Worm (Caenorhabditis elegans): ENCODE measurements around the gene Y116F11B.9.

The Y116F11B.9 gene

ce11 chrV:19895250-19895649, 27.5 kb upstream of the Y116F11B.9 start, which contains the start of gene gly-4:
Gene gly-4 (minus strand): TSS chrV:19895350.
- TF ChIP-seq gmeb-2 (tag; optimal IDR thresholded peaks at IDR 0.05) (no peak), ama-1 (optimal IDR thresholded peaks at IDR 0.05) (no peak), unc-42 (tag; optimal IDR thresholded peaks at IDR 0.05) (no peak), dve-1 (tag; optimal IDR thresholded peaks at IDR 0.05) (no peak), ceh-24 (tag; optimal IDR thresholded peaks at IDR 0.05) (no peak), npax-4 (tag; optimal IDR thresholded peaks at IDR 0.05) (no peak)

- no peak for TF ChIP-seq fkh-10 (GFP tag; optimal IDR thresholded peaks at IDR 0.05)
- no peak for TF ChIP-seq ceh-9 (tag; optimal IDR thresholded peaks at IDR 0.05)
- TF ChIP-seq unc-42 (tag; optimal IDR thresholded peaks at IDR 0.05): no peak
- TF ChIP-seq K09A11.1 (tag; optimal IDR thresholded peaks at IDR 0.05; ENCODE audit: insufficient read depth): no peak
- no peak for TF ChIP-seq ceh-18 (tag; optimal IDR thresholded peaks at IDR 0.05)
- no peak for TF ChIP-seq dve-1 (tag; optimal IDR thresholded peaks at IDR 0.05)
- TF ChIP-seq pha-2 (tag; optimal IDR thresholded peaks at IDR 0.05): no peak
- no peak for TF ChIP-seq ceh-34 (tag; optimal IDR thresholded peaks at IDR 0.05)
- no peak for TF ChIP-seq F13H6.1 (tag; optimal IDR thresholded peaks at IDR 0.05)
- no peak for TF ChIP-seq sox-4 (tag; optimal IDR thresholded peaks at IDR 0.05)
- no peak for TF ChIP-seq C38D4.7 (GFP tag; optimal IDR thresholded peaks at IDR 0.05)
- TF ChIP-seq pha-4 (tag; optimal IDR thresholded peaks at IDR 0.05): no peak
- TF ChIP-seq ceh-45 (GFP tag; IDR thresholded peaks at IDR 0.05): no peak
- no peak for TF ChIP-seq ttx-3 (tag; optimal IDR thresholded peaks at IDR 0.05)
- no peak for TF ChIP-seq elt-4 (tag; optimal IDR thresholded peaks at IDR 0.05)
- no peak for TF ChIP-seq tbx-7 (tag; optimal IDR thresholded peaks at IDR 0.05)
- TF ChIP-seq nhr-11 (tag; optimal IDR thresholded peaks at IDR 0.05): no peak
- TF ChIP-seq odd-2 (tag; optimal IDR thresholded peaks at IDR 0.05): no peak
- TF ChIP-seq ceh-48 (tag; optimal IDR thresholded peaks at IDR 0.05): no peak
- no peak for TF ChIP-seq ama-1 (optimal IDR thresholded peaks at IDR 0.05)
Measured at ce11 chrV:19882916-19883315, 15.1 kb upstream of the Y116F11B.9 start, which contains the start of gene Y116F11B.13. Gene Y116F11B.13 (plus strand): TSS chrV:19883216.

DNA sequence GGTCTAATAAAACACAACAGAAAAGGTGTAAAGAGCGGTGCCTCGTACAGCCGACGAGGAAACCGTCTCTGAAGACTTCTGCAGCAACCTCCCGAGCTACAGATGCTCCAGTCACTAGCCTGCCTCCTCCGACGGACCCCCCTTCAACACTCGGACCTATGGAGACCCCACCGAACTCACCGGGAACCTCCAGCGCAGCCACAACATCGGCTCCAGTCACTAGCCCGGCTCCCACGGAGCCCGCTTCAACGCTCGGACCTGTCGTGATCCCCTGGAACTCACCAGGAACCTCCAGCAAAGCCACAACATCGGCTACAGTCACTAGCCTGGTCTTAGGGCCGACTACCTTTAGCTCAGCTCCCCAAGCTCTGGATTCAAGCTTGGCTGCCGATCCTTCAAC, 7.6 kb downstream of the Y116F11B.9 start:
- TF ChIP-seq mec-3 (tag; optimal IDR thresholded peaks at IDR 0.05; ENCODE audit: borderline replicate concordance) (no peak), npax-4 (tag; optimal IDR thresholded peaks at IDR 0.05) (no peak), lim-6 (tag; optimal IDR thresholded peaks at IDR 0.05) (no peak), pat-9 (tag; optimal IDR thresholded peaks at IDR 0.05) (no peak), hlh-15 (tag; optimal IDR thresholded peaks at IDR 0.05) (no peak)

DNA sequence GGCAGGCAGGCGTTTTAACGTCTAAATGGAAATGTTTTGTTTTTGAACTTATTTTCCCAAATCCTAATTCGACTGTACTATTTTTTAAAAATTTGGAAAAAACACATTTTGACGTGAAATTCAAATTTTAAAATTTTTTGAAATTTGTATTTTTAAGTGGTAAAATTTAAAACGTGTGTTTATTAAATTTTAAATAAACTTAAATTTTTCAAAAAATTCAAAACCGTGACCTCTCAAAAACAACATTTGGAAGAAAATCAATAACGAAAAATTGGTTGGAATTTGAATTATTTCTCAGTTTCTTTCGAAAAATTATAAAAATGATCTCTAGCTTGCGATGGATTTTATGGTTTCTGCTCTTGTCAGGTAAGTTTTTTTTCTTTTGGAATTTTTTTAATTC, 10.4 kb downstream of the Y116F11B.9 start, which contains the start of gene Y116F11B.8:
Y116F11B.8 (plus strand) TSS at position 301 of the 400 bp plus-strand sequence.
- no peak for TF ChIP-seq ceh-31 (tag; optimal IDR thresholded peaks at IDR 0.05)
- no peak for TF ChIP-seq ama-1 (optimal IDR thresholded peaks at IDR 0.05)
- TF ChIP-seq C38D4.7 (GFP tag; optimal IDR thresholded peaks at IDR 0.05): no peak
- no peak for TF ChIP-seq syd-9 (tag; optimal IDR thresholded peaks at IDR 0.05)
- no peak for TF ChIP-seq ceh-9 (tag; optimal IDR thresholded peaks at IDR 0.05)
- TF ChIP-seq ceh-14 (tag; optimal IDR thresholded peaks at IDR 0.05): no peak
- no peak for TF ChIP-seq ets-4 (tag; optimal IDR thresholded peaks at IDR 0.05)
- TF ChIP-seq unc-3 (GFP tag; conservative IDR thresholded peaks at IDR 0.05): no peak
- TF ChIP-seq unc-3 (tag; optimal IDR thresholded peaks at IDR 0.05): no peak
- no peak for TF ChIP-seq K02D7.2 (tag; optimal IDR thresholded peaks at IDR 0.05)
- TF ChIP-seq pha-2 (tag; optimal IDR thresholded peaks at IDR 0.05): no peak
- TF ChIP-seq pax-1 (tag; optimal IDR thresholded peaks at IDR 0.05): no peak

- TF ChIP-seq ceh-22 (tag; optimal IDR thresholded peaks at IDR 0.05) (no peak), ceh-6 (GFP tag; optimal IDR thresholded peaks at IDR 0.05) (no peak), npax-4 (tag; optimal IDR thresholded peaks at IDR 0.05) (no peak), lin-11 (tag; optimal IDR thresholded peaks at IDR 0.05) (no peak), madf-2 (tag; optimal IDR thresholded peaks at IDR 0.05) (no peak), rnt-1 (tag; optimal IDR thresholded peaks at IDR 0.05) (no peak), odd-2 (tag; optimal IDR thresholded peaks at IDR 0.05) (no peak), ztf-16 (tag; optimal IDR thresholded peaks at IDR 0.05) (no peak), gmeb-2 (tag; optimal IDR thresholded peaks at IDR 0.05) (no peak), unc-3 (GFP tag; conservative IDR thresholded peaks at IDR 0.05) (no peak), unc-3 (tag; optimal IDR thresholded peaks at IDR 0.05) (no peak), elt-2 (tag; optimal IDR thresholded peaks at IDR 0.05) (no peak), hlh-6 (tag; optimal IDR thresholded peaks at IDR 0.05) (no peak), ama-1 (optimal IDR thresholded peaks at IDR 0.05) (no peak)
Measured at ce11 chrV:19856933-19857332, 10.8 kb downstream of the Y116F11B.9 start.
